Worm (Caenorhabditis elegans): Measurements from ENCODE around the gene str-67.

DNA sequence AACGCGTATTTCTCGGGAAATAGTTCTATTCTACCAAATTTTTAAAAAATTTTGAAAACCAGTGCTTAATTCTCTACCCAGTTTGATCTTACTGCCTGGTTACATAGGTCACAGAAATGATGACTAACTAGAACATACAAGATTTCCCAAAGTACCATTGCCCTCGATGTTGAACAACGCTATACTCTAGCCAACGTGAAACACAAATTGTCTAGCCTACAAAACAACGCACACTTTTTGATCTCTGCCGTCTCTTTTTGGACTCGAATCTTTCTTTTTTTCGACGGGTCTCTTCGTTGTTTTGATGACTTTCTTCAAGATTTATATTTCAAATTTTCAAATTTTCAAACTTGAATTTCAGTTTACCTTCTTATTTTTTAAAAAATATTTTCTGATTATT, 35.9 kb upstream of the str-67 start, which contains the start of gene Y50D4B.2:
- no peak for TF ChIP-seq ama-1 (optimal IDR thresholded peaks at IDR 0.05)
- no peak for TF ChIP-seq sea-1 (GFP tag; conservative IDR thresholded peaks at IDR 0.05)
- no peak for TF ChIP-seq tra-4 (tag; optimal IDR thresholded peaks at IDR 0.05)
- TF ChIP-seq hmbx-1 (tag; optimal IDR thresholded peaks at IDR 0.05), result no peak
- no peak for TF ChIP-seq hmg-4 (GFP tag; optimal IDR thresholded peaks at IDR 0.05)
- no peak for TF ChIP-seq scrt-1 (GFP tag; IDR thresholded peaks at IDR 0.05)
- no peak for TF ChIP-seq flt-1 (GFP tag; IDR thresholded peaks at IDR 0.05)
- TF ChIP-seq F13C5.2 (tag; optimal IDR thresholded peaks at IDR 0.05), result no peak
- no peak for TF ChIP-seq aly-1 (tag; optimal IDR thresholded peaks at IDR 0.05)
- TF ChIP-seq hnd-1 (tag; optimal IDR thresholded peaks at IDR 0.05), result no peak
- no peak for TF ChIP-seq ceh-36 (tag; optimal IDR thresholded peaks at IDR 0.05)
- no peak for TF ChIP-seq ceh-13 (GFP tag; optimal IDR thresholded peaks at IDR 0.05)
- TF ChIP-seq pes-1 (GFP tag; IDR thresholded peaks at IDR 0.05), result no peak

Data from whole organism, early embryonic.